Worm (Caenorhabditis elegans) whole organism, L1 larva: ENCODE data around the gene F41G3.5.

Experiments used
- aly-2 ChIP-seq: fragments of 150-350 bp; optimal IDR thresholded peaks from 2 replicates; lab custom pipeline; 2014; ENCODE audit warnings: missing biosample characterization, missing genetic modification characterization
- ceh-82 ChIP-seq, 3 experiments: fragments of 150-350 bp in 1 of 3; sonication (generic microtip) in 2 of 3; optimal IDR thresholded peaks; 2 replicates each; lab custom pipeline; 2014 to 2017; ENCODE audit warnings: missing biosample characterization in 3 of 3, missing genetic modification characterization in 3 of 3
- jun-1 ChIP-seq: fragments of 150-350 bp; optimal IDR thresholded peaks from 2 replicates; lab custom pipeline; 2014; ENCODE audit warnings: missing biosample characterization, missing genetic modification reagents, missing genetic modification characterization
- lin-13 ChIP-seq: fragments of 150-350 bp; optimal IDR thresholded peaks from 2 replicates; lab custom pipeline; 2014; ENCODE audit warnings: missing biosample characterization, missing genetic modification reagents, missing genetic modification characterization
- nhr-77 ChIP-seq: fragments of 150-350 bp; optimal IDR thresholded peaks from 2 replicates; lab custom pipeline; 2014; ENCODE audit warnings: missing biosample characterization, missing genetic modification characterization

DNA sequence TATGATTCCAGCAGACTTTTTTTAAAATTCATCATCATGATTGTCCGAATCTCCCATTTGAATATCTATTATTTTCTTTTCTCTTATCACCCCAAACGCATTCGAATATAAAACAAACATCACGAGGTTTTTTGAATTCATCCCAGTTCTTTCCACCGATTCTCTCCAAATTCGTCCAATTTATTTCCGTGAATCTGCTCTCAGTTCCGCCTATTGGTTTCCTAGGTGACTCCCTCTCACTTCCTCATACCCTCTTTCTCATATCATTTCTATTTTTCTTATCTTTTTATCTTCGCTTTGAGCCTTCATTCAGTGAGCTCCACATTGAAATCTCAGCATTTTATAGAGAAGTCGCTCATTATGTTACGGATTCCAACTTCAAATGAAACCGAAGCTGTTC, 32.6 kb downstream of the F41G3.5 start, which contains the start of gene T13C2.7:
- TF ChIP-seq nhr-77 (tag; lab: Kevin White, UChicago) (no peak), aly-2 (tag; lab: Kevin White, UChicago) (no peak), ceh-82 (tag; optimal IDR thresholded peaks at IDR 0.05; lab: Kevin White, UChicago) (no peak), jun-1 (tag; lab: Kevin White, UChicago) (no peak), lin-13 (GFP tag; lab: Kevin White, UChicago) (no peak)
